Fruit fly (Drosophila melanogaster): ENCODE data around the gene mbo.

- TF ChIP-seq CTCF (optimal IDR thresholded peaks at IDR 0.05): no peak
- TF ChIP-seq CG8478 (optimal IDR thresholded peaks at IDR 0.05): no peak
Measured at dm6 chr3R:12636240-12636639, 42.6 kb downstream of the mbo start, which contains the start of gene CG11600.

Data from S2 (cell line).